Worm (Caenorhabditis elegans) whole organism, young adult: ENCODE results near the gene memo-1.

Source experiments
- Y53F4B.3 ChIP-seq: fragments of 200-800 bp; sonication (Bioruptor generic); IDR thresholded peaks from 2 replicates; pipeline ENCODE4 v1.3.6; 2022; ENCODE audit warnings: missing genetic modification reagents, missing genetic modification characterization, missing compliant biosample characterization
- akir-1 ChIP-seq: fragments of 200-800 bp; sonication (Bioruptor generic); optimal IDR thresholded peaks from 2 replicates; lab custom pipeline; 2018; ENCODE audit warnings: mild to moderate bottlenecking, missing genetic modification characterization, moderate library complexity, missing compliant biosample characterization
- aptf-3 ChIP-seq: fragments of 200-800 bp; sonication (Bioruptor generic); IDR thresholded peaks from 2 replicates; pipeline ENCODE4 v1.3.6; 2022; ENCODE audit warnings: missing genetic modification characterization, missing compliant biosample characterization
- dpff-1 ChIP-seq: sonication (generic microtip); optimal IDR thresholded peaks from 2 replicates; lab custom pipeline; 2017; ENCODE audit warnings: mild to moderate bottlenecking, missing genetic modification characterization, missing compliant biosample characterization
- him-1 ChIP-seq: sonication (generic microtip); optimal IDR thresholded peaks from 2 replicates; lab custom pipeline; 2016; ENCODE audit warnings: missing genotype, missing genetic modification reagents, missing genetic modification characterization, missing compliant biosample characterization
- mel-28 ChIP-seq: sonication (generic microtip); optimal IDR thresholded peaks from 2 replicates; lab custom pipeline; 2016; ENCODE audit warnings: borderline replicate concordance, mild to moderate bottlenecking, missing genetic modification characterization, missing compliant biosample characterization
- mxl-1 ChIP-seq: sonication (generic microtip); optimal IDR thresholded peaks from 2 replicates; lab custom pipeline; 2016; ENCODE audit warnings: missing genetic modification characterization, missing compliant biosample characterization
- unc-62 ChIP-seq: fragments of 150-350 bp; optimal IDR thresholded peaks from 2 replicates; lab custom pipeline; 2014; ENCODE audit warnings: missing biosample characterization, missing genetic modification reagents, missing genetic modification characterization

ce11 chrV:7810591-7810990, 36.4 kb downstream of the memo-1 start:
- no peak for TF ChIP-seq him-1 (tag; lab: Kevin White, UChicago)
- no peak for TF ChIP-seq unc-62
- no peak for TF ChIP-seq dpff-1 (tag; lab: Kevin White, UChicago)
- no peak for TF ChIP-seq aptf-3 (GFP tag; lab: Robert Waterston, UW)
- no peak for TF ChIP-seq mel-28
- no peak for TF ChIP-seq akir-1 (GFP tag; lab: Kevin White, UChicago)
- no peak for TF ChIP-seq Y53F4B.3 (GFP tag; lab: Robert Waterston, UW)
- TF ChIP-seq mxl-1 (tag; lab: Kevin White, UChicago): no peak
